Fruit fly (Drosophila melanogaster): ENCODE results near the gene eRF3.

The eRF3 gene

dm6 chr2L:12433712-12434534, at the start of gene eRF3:
Gene eRF3 (plus strand): TSS chr2L:12434452.
- peak; percentile 28 for TF ChIP-seq pho (GFP tag; optimal IDR thresholded peaks at IDR 0.05)
- peak; percentile 59; the same call in 2 of the 3 replicates for TF ChIP-seq Optix (GFP tag; IDR thresholded peaks at IDR 0.05)
- no peak for TF ChIP-seq Sry-β (GFP tag; optimal IDR thresholded peaks at IDR 0.05)
- peak; percentile 71 for TF ChIP-seq Dref (GFP tag; IDR thresholded peaks at IDR 0.05)
- TF ChIP-seq odd (GFP tag; optimal IDR thresholded peaks at IDR 0.05): peak; percentile 26
- peak; percentile 77 for TF ChIP-seq sisA (GFP tag; IDR thresholded peaks at IDR 0.05)
- TF ChIP-seq Hr78 (GFP tag; optimal IDR thresholded peaks at IDR 0.05): peak in 1 of 2 experiments; percentile 32
- TF ChIP-seq ab (GFP tag; optimal IDR thresholded peaks at IDR 0.05): no peak
- no peak for TF ChIP-seq Hey (tag; optimal IDR thresholded peaks at IDR 0.05)
- peak; percentile 59; the same call in 1 of the 2 replicates for TF ChIP-seq Taf1 (GFP tag; IDR thresholded peaks at IDR 0.05)
- TF ChIP-seq CG15696 (tag; optimal IDR thresholded peaks at IDR 0.05): peak; percentile 87
- TF ChIP-seq fd64A (GFP tag; optimal IDR thresholded peaks at IDR 0.05): no peak
- TF ChIP-seq sens-2 (GFP tag; IDR thresholded peaks at IDR 0.05): 0 out of 2 replicates have a peak, but pooled peaks have one; percentile 35
- TF ChIP-seq Dp (GFP tag; optimal IDR thresholded peaks at IDR 0.05): no peak
- TF ChIP-seq CG8478 (optimal IDR thresholded peaks at IDR 0.05): no peak
- no peak for TF ChIP-seq CG15073 (GFP tag; optimal IDR thresholded peaks at IDR 0.05)
- peak; percentile 55 for TF ChIP-seq HHEX (GFP tag; optimal IDR thresholded peaks at IDR 0.05)
- peak; percentile 78 for TF ChIP-seq CG11456 (GFP tag; IDR thresholded peaks at IDR 0.05)
- TF ChIP-seq D (optimal IDR thresholded peaks at IDR 0.05): peak; percentile 79
- TF ChIP-seq D (GFP tag; optimal IDR thresholded peaks at IDR 0.05): peak; percentile 55
- peak; percentile 27 for TF ChIP-seq Elba2 (GFP tag; optimal IDR thresholded peaks at IDR 0.05)
- TF ChIP-seq TFAM (GFP tag; optimal IDR thresholded peaks at IDR 0.05): no peak
- TF ChIP-seq gem (tag; optimal IDR thresholded peaks at IDR 0.05): peak; percentile 95
- TF ChIP-seq sob (GFP tag; IDR thresholded peaks at IDR 0.05): peak; percentile 68; the same call in 1 of the 2 replicates
- 0 out of 2 replicates have a peak, but pooled peaks have one; percentile 34 for TF ChIP-seq Bgb (GFP tag; IDR thresholded peaks at IDR 0.05; ENCODE audit: partially characterized antibody)
- TF ChIP-seq Dad (GFP tag; optimal IDR thresholded peaks at IDR 0.05): no peak
- no peak for TF ChIP-seq CG12071 (GFP tag; optimal IDR thresholded peaks at IDR 0.05)
- TF ChIP-seq Hsf (GFP tag; optimal IDR thresholded peaks at IDR 0.05): peak; percentile 26
- TF ChIP-seq CG6683 (GFP tag; optimal IDR thresholded peaks at IDR 0.05): peak; percentile 64
- TF ChIP-seq CG11247 (GFP tag; IDR thresholded peaks at IDR 0.05): peak; percentile 60
- no peak for TF ChIP-seq Lpt (GFP tag; optimal IDR thresholded peaks at IDR 0.05)
- peak; percentile 67 for TF ChIP-seq trem (tag; optimal IDR thresholded peaks at IDR 0.05)
- TF ChIP-seq disco-r (GFP tag; optimal IDR thresholded peaks at IDR 0.05): no peak
- no peak for TF ChIP-seq mam (GFP tag; optimal IDR thresholded peaks at IDR 0.05)
- no peak for TF ChIP-seq CG7745 (tag; optimal IDR thresholded peaks at IDR 0.05)
- no peak for TF ChIP-seq CG6765 (GFP tag; optimal IDR thresholded peaks at IDR 0.05)
- TF ChIP-seq seq (GFP tag; IDR thresholded peaks at IDR 0.05): peak; percentile 21; the same call in 1 of the 2 replicates
- TF ChIP-seq CG5245 (GFP tag; optimal IDR thresholded peaks at IDR 0.05): peak; percentile 9
- TF ChIP-seq zen (tag; optimal IDR thresholded peaks at IDR 0.05): peak; percentile 69
- TF ChIP-seq CG5953 (GFP tag; IDR thresholded peaks at IDR 0.05): no peak
- TF ChIP-seq Rfx (GFP tag; IDR thresholded peaks at IDR 0.05): peak; percentile 81
- no peak for TF ChIP-seq CG11398 (GFP tag; optimal IDR thresholded peaks at IDR 0.05)
- peak; percentile 77 for TF ChIP-seq CG33557 (GFP tag; optimal IDR thresholded peaks at IDR 0.05)
- TF ChIP-seq MBD-R2 (GFP tag; IDR thresholded peaks at IDR 0.05): 0 out of 2 replicates have a peak, but pooled peaks have one; percentile 30
- TF ChIP-seq Lhr (GFP tag; optimal IDR thresholded peaks at IDR 0.05): no peak
- TF ChIP-seq bab2 (GFP tag; optimal IDR thresholded peaks at IDR 0.05): peak; percentile 14
- peak; percentile 80; the same call in 1 of the 4 replicates for TF ChIP-seq chinmo (GFP tag; IDR thresholded peaks at IDR 0.05; ENCODE audit: partially characterized antibody)
- TF ChIP-seq CG4282 (GFP tag; optimal IDR thresholded peaks at IDR 0.05): peak; percentile 61
- TF ChIP-seq ara (GFP tag; IDR thresholded peaks at IDR 0.05): peak; percentile 39; the same call in 1 of the 2 replicates

All from whole organism, embryonic.